Fruit fly (Drosophila melanogaster) whole organism, embryonic: ENCODE data around the gene halo.

Experiments
- Abd-B ChIP-seq: fragments of 200-800 bp; sonication (Bioruptor generic); optimal IDR thresholded peaks from 2 replicates; lab custom pipeline; 2018; ENCODE audit warnings: missing biosample characterization, mild to moderate bottlenecking, missing genetic modification characterization, moderate library complexity
- Ada2b ChIP-seq: fragments of 200-800 bp; sonication (Bioruptor generic); IDR thresholded peaks from 2 replicates; pipeline ENCODE4 v1.3.6; 2022; ENCODE audit warnings: missing biosample characterization, missing genetic modification characterization
- Adf1 ChIP-seq: fragments of 200-800 bp; sonication (Bioruptor generic); IDR thresholded peaks from 2 replicates; pipeline ENCODE4 v1.3.6; 2022; ENCODE audit warnings: missing biosample characterization, missing genetic modification characterization
- Asciz ChIP-seq: fragments of 200-800 bp; sonication (Bioruptor generic); optimal IDR thresholded peaks from 2 replicates; lab custom pipeline; 2017; ENCODE audit warnings: missing biosample characterization, mild to moderate bottlenecking, missing genetic modification characterization, missing genetic modification reagents
- Awh ChIP-seq: fragments of 200-800 bp; sonication (Bioruptor generic); IDR thresholded peaks from 2 replicates; pipeline ENCODE4, ENCODE4 v1.3.6; 2022; ENCODE audit warnings: missing biosample characterization, missing genetic modification characterization
- CG10209 ChIP-seq: fragments of 200-800 bp; sonication (Bioruptor generic); optimal IDR thresholded peaks from 3 replicates; lab custom pipeline; 2017; ENCODE audit warnings: missing biosample characterization, mild to moderate bottlenecking, missing genetic modification characterization, missing genetic modification reagents
- CG10543 ChIP-seq: fragments of 200-800 bp; sonication (Bioruptor generic); optimal IDR thresholded peaks from 3 replicates; lab custom pipeline; 2017; ENCODE audit warnings: missing biosample characterization, mild to moderate bottlenecking, missing genetic modification characterization, moderate library complexity
- CG13894 ChIP-seq: fragments of 200-800 bp; sonication (Bioruptor generic); optimal IDR thresholded peaks from 3 replicates; lab custom pipeline; 2018; ENCODE audit warnings: missing biosample characterization, mild to moderate bottlenecking, missing genetic modification characterization, moderate library complexity
- CG15479 ChIP-seq: fragments of 200-800 bp; sonication (Bioruptor generic); optimal IDR thresholded peaks from 3 replicates; lab custom pipeline; 2019; ENCODE audit warnings: missing biosample characterization, mild to moderate bottlenecking, missing genetic modification characterization, moderate library complexity
- CG16813 ChIP-seq: fragments of 200-800 bp; sonication (Bioruptor generic); IDR thresholded peaks from 3 replicates; pipeline ENCODE4 v1.3.6; 2022; ENCODE audit warnings: missing biosample characterization, missing genetic modification characterization; ENCODE audit not compliant: partially characterized antibody
- CG17361 ChIP-seq: fragments of 200-800 bp; sonication (Bioruptor generic); IDR thresholded peaks from 3 replicates; pipeline ENCODE4 v1.3.6; 2022; ENCODE audit warnings: missing biosample characterization, missing genetic modification characterization
- CG18262 ChIP-seq: fragments of 200-800 bp; optimal IDR thresholded peaks from 3 replicates; lab custom pipeline; 2019; ENCODE audit warnings: missing biosample characterization, mild to moderate bottlenecking, missing genetic modification characterization, moderate library complexity
- CG3065 ChIP-seq: fragments of 200-800 bp; sonication (Bioruptor generic); optimal IDR thresholded peaks from 2 replicates; lab custom pipeline; 2016; ENCODE audit warnings: missing biosample characterization, missing genetic modification characterization
- CG31441 ChIP-seq: fragments of 200-800 bp; sonication (Bioruptor generic); IDR thresholded peaks from 2 replicates; pipeline ENCODE4 v1.3.6; 2022; ENCODE audit warnings: missing biosample characterization, missing genetic modification characterization
- CG32532 ChIP-seq: fragments of 200-800 bp; sonication (Bioruptor generic); IDR thresholded peaks from 2 replicates; pipeline ENCODE4 v1.3.6; 2022; ENCODE audit warnings: missing biosample characterization, missing genetic modification characterization
- CG3995 ChIP-seq: fragments of 200-800 bp; sonication (Bioruptor generic); optimal IDR thresholded peaks from 3 replicates; lab custom pipeline; 2016; ENCODE audit warnings: missing biosample characterization, missing genetic modification characterization
- CG4707 ChIP-seq: fragments of 200-800 bp; sonication (Bioruptor generic); optimal IDR thresholded peaks from 2 replicates; lab custom pipeline; 2018; ENCODE audit warnings: missing biosample characterization, mild to moderate bottlenecking, missing genetic modification characterization, moderate library complexity
- CG4854 ChIP-seq: fragments of 200-800 bp; sonication (Bioruptor generic); optimal IDR thresholded peaks from 2 replicates; lab custom pipeline; 2016; ENCODE audit warnings: missing biosample characterization, missing genetic modification characterization, inconsistent platforms
- CG6854 ChIP-seq: fragments of 200-800 bp; sonication (Bioruptor generic); optimal IDR thresholded peaks from 3 replicates; lab custom pipeline; 2017; ENCODE audit warnings: missing biosample characterization, mild to moderate bottlenecking, missing genetic modification characterization
- CG7839 ChIP-seq: fragments of 200-800 bp; sonication (Bioruptor generic); optimal IDR thresholded peaks from 3 replicates; lab custom pipeline; 2018; ENCODE audit warnings: missing biosample characterization, mild to moderate bottlenecking, missing genetic modification characterization, moderate library complexity
- CG9817 ChIP-seq: fragments of 200-800 bp; sonication (Bioruptor generic); optimal IDR thresholded peaks from 2 replicates; lab custom pipeline; 2018; ENCODE audit warnings: missing biosample characterization, mild to moderate bottlenecking, missing genetic modification characterization, moderate library complexity
- Chrac-16 ChIP-seq: fragments of 200-800 bp; sonication (Bioruptor generic); optimal IDR thresholded peaks from 3 replicates; lab custom pipeline; 2016; ENCODE audit warnings: missing biosample characterization, missing genetic modification characterization
- D ChIP-seq, 2 experiments: fragments of 200-800 bp in 1 of 2; fragments of >200 bp in 1 of 2; sonication (Bioruptor generic) in 1 of 2; optimal IDR thresholded peaks; 2 replicates in 1 of 2; 3 replicates in 1 of 2; lab custom pipeline; 2017; ENCODE audit warnings: mild to moderate bottlenecking in 1 of 2, missing biosample characterization in 1 of 2, missing genetic modification characterization in 1 of 2, missing genetic modification reagents in 1 of 2
- Drgx ChIP-seq: fragments of 200-800 bp; sonication (Bioruptor generic); IDR thresholded peaks from 2 replicates; pipeline ENCODE4 v1.3.6; 2022; ENCODE audit warnings: missing biosample characterization, missing genetic modification characterization
- E2f2 ChIP-seq: fragments of 200-800 bp; sonication (Bioruptor generic); IDR thresholded peaks from 2 replicates; pipeline ENCODE4 v1.3.6; 2022; ENCODE audit warnings: missing biosample characterization, missing genetic modification characterization
- Ets65A ChIP-seq: fragments of 200-800 bp; sonication (Bioruptor generic); peaks from one replicate; lab custom pipeline; 2016; ENCODE audit warnings: missing biosample characterization, missing genetic modification characterization
- HLH54F ChIP-seq: fragments of 200-800 bp; sonication (Bioruptor generic); optimal IDR thresholded peaks from 3 replicates; lab custom pipeline; 2016; ENCODE audit warnings: missing biosample characterization, missing genetic modification characterization
- HmgD ChIP-seq: fragments of 200-800 bp; sonication (Bioruptor generic); optimal IDR thresholded peaks from 3 replicates; lab custom pipeline; 2016; ENCODE audit warnings: missing biosample characterization, missing genetic modification characterization
- Oli ChIP-seq: fragments of 200-800 bp; sonication (Bioruptor generic); optimal IDR thresholded peaks from 2 replicates; lab custom pipeline; 2018; ENCODE audit warnings: missing biosample characterization, mild to moderate bottlenecking, missing genetic modification characterization, moderate library complexity
- Rfx ChIP-seq: fragments of 200-800 bp; sonication (Bioruptor generic); IDR thresholded peaks from 2 replicates; pipeline ENCODE4 v1.3.6; 2022; ENCODE audit warnings: missing biosample characterization, missing genetic modification characterization
- Sox102F ChIP-seq: fragments of 200-800 bp; sonication (Bioruptor generic); optimal IDR thresholded peaks from 2 replicates; lab custom pipeline; 2018; ENCODE audit warnings: missing biosample characterization, mild to moderate bottlenecking, missing genetic modification characterization, moderate library complexity
- Xrp1 ChIP-seq: fragments of 200-800 bp; sonication (Bioruptor generic); IDR thresholded peaks from 2 replicates; pipeline ENCODE4 v1.3.6; 2022; ENCODE audit warnings: missing biosample characterization, missing genetic modification characterization
- cad ChIP-seq: fragments of >200 bp; optimal IDR thresholded peaks from 2 replicates; lab custom pipeline; 2017; ENCODE audit warnings: missing biosample characterization, missing genetic modification characterization
- crc ChIP-seq: fragments of 200-800 bp; sonication (Bioruptor generic); optimal IDR thresholded peaks from 2 replicates; lab custom pipeline; 2016; ENCODE audit warnings: missing biosample characterization, missing genetic modification characterization
- emc ChIP-seq: fragments of 200-800 bp; sonication (Bioruptor generic); optimal IDR thresholded peaks from 2 replicates; lab custom pipeline; 2016; ENCODE audit warnings: missing biosample characterization, missing genetic modification characterization
- gsb-n ChIP-seq: fragments of 200-800 bp; sonication (Bioruptor generic); optimal IDR thresholded peaks from 3 replicates; lab custom pipeline; 2018; ENCODE audit warnings: missing biosample characterization, mild to moderate bottlenecking, missing genetic modification characterization
- kah ChIP-seq: fragments of 200-800 bp; sonication (Bioruptor generic); optimal IDR thresholded peaks from 2 replicates; lab custom pipeline; 2018; ENCODE audit warnings: missing biosample characterization, mild to moderate bottlenecking, missing genetic modification characterization
- nerfin-1 ChIP-seq: fragments of 200-800 bp; sonication (Bioruptor generic); optimal IDR thresholded peaks from 3 replicates; lab custom pipeline; 2019; ENCODE audit warnings: missing biosample characterization, mild to moderate bottlenecking, missing genetic modification characterization, moderate library complexity
- onecut ChIP-seq: fragments of 200-800 bp; sonication (Bioruptor generic); IDR thresholded peaks from 2 replicates; pipeline ENCODE4 v1.3.6; 2022; ENCODE audit warnings: missing biosample characterization, missing genetic modification characterization
- otp ChIP-seq: fragments of 200-800 bp; sonication (Bioruptor generic); IDR thresholded peaks from 3 replicates; pipeline ENCODE4, ENCODE4 v1.3.6; 2022; ENCODE audit warnings: missing biosample characterization, missing genetic modification characterization
- pfk ChIP-seq: fragments of 200-800 bp; sonication (Bioruptor generic); optimal IDR thresholded peaks from 2 replicates; lab custom pipeline; 2018; ENCODE audit warnings: missing biosample characterization, mild to moderate bottlenecking, missing genetic modification characterization, moderate library complexity
- prd ChIP-seq, 3 experiments: fragments of >200 bp in 2 of 3; fragments of 200-800 bp in 1 of 3; sonication (Bioruptor generic) in 1 of 3; optimal IDR thresholded peaks in 2 of 3; IDR thresholded peaks in 1 of 3; 2 replicates in 2 of 3; 3 replicates in 1 of 3; pipeline versions ENCODE4 v1.3.6 to Lab custom; 2017 to 2022; ENCODE audit warnings: missing biosample characterization in 1 of 3, missing genetic modification characterization in 1 of 3
- pros ChIP-seq: fragments of 200-800 bp; sonication (Bioruptor generic); optimal IDR thresholded peaks from 3 replicates; lab custom pipeline; 2019; ENCODE audit warnings: missing biosample characterization, mild to moderate bottlenecking, missing genetic modification characterization, moderate library complexity
- psq ChIP-seq: fragments of 200-800 bp; sonication (Bioruptor generic); optimal IDR thresholded peaks from 2 replicates; lab custom pipeline; 2017; ENCODE audit warnings: missing biosample characterization, missing genetic modification characterization
- ranshi ChIP-seq: fragments of 200-800 bp; sonication (Bioruptor generic); IDR thresholded peaks from 2 replicates; pipeline ENCODE4 v1.3.6; 2022; ENCODE audit warnings: missing biosample characterization, missing genetic modification characterization
- repo ChIP-seq: fragments of 200-800 bp; sonication (Bioruptor generic); optimal IDR thresholded peaks from 2 replicates; lab custom pipeline; 2016; ENCODE audit warnings: missing biosample characterization, missing genetic modification characterization
- row ChIP-seq: fragments of 200-800 bp; sonication (Bioruptor generic); IDR thresholded peaks from 3 replicates; pipeline ENCODE4 v1.3.6; 2022; ENCODE audit warnings: missing biosample characterization, missing genetic modification characterization
- scrt ChIP-seq: fragments of 200-800 bp; sonication (Bioruptor generic); optimal IDR thresholded peaks from 2 replicates; lab custom pipeline; 2018; ENCODE audit warnings: missing biosample characterization, mild to moderate bottlenecking, missing genetic modification characterization, moderate library complexity
- sens ChIP-seq: fragments of 200-800 bp; sonication (Bioruptor generic); peaks from one replicate; lab custom pipeline; 2016; ENCODE audit warnings: missing biosample characterization, missing genetic modification characterization
- sim ChIP-seq: fragments of 200-800 bp; sonication (Bioruptor generic); IDR thresholded peaks from 2 replicates; pipeline ENCODE4 v1.3.6; 2022; ENCODE audit warnings: missing biosample characterization, missing genetic modification characterization
- yki ChIP-seq: fragments of >200 bp; optimal IDR thresholded peaks from 3 replicates; lab custom pipeline; 2018

halo gene

DNA sequence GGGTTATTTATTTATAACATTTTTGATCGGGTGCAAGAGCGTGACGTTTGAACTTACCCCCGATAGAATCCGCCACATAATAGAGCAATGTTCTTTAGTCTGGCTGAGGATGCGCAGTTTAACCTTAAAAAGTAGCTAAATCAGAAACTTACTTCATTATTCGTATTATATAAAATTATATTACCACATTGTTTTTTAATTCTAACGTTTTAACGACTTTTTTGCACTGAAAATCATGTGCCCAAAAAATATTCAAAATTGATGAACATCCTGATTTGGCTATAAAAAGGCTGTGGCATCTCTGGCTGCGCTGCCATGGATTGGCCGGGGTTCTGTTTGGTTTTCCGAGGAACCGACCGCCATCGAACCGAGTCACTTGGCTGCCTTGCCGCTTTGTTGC lies 47.9 kb downstream of the halo start (continued):
- TF ChIP-seq ranshi (GFP tag; lab: Robert Waterston, UW) (no peak), Adf1 (GFP tag; lab: Robert Waterston, UW) (no peak), CG16813 (GFP tag; lab: Robert Waterston, UW) (no peak), CG15479 (GFP tag; lab: Kevin White, UChicago) (no peak), onecut (GFP tag; lab: Robert Waterston, UW) (0 out of 2 replicates have a peak, but pooled peaks have one; percentile 5), Ada2b (GFP tag; lab: Robert Waterston, UW) (peak; percentile 5; the same call in 1 of the 2 replicates), scrt (no peak), sim (GFP tag; lab: Robert Waterston, UW) (no peak), row (GFP tag; lab: Robert Waterston, UW) (peak; percentile 70), Drgx (GFP tag; lab: Robert Waterston, UW) (no peak), CG3995 (GFP tag; lab: Kevin White, UChicago) (no peak), D (optimal IDR thresholded peaks at IDR 0.05; lab: Kevin White, UChicago) (no peak), D (GFP tag; optimal IDR thresholded peaks at IDR 0.05; lab: Kevin White, UChicago) (peak; percentile 22), Rfx (GFP tag; lab: Robert Waterston, UW) (no peak), CG13894 (tag; lab: Kevin White, UChicago) (no peak), CG4854 (GFP tag; lab: Kevin White, UChicago) (no peak), prd (optimal IDR thresholded peaks at IDR 0.05; lab: Kevin White, UChicago) (no peak), prd (GFP tag; IDR thresholded peaks at IDR 0.05; lab: Robert Waterston, UW) (peak; percentile 42; the same call in 2 of the 3 replicates), repo (GFP tag; lab: Kevin White, UChicago) (no peak), pfk (GFP tag; lab: Kevin White, UChicago) (no peak), Oli (tag; lab: Kevin White, UChicago) (peak; percentile 34), CG10543 (no peak), CG3065 (GFP tag; lab: Kevin White, UChicago) (no peak), otp (GFP tag; lab: Robert Waterston, UW) (no peak), emc (GFP tag; lab: Kevin White, UChicago) (no peak), yki (lab: Kevin White, UChicago) (no peak), pros (GFP tag; lab: Kevin White, UChicago) (peak; percentile 26), CG18262 (tag; lab: Kevin White, UChicago) (peak; percentile 54), CG4707 (GFP tag; lab: Kevin White, UChicago) (no peak), Abd-B (GFP tag; lab: Kevin White, UChicago) (no peak), CG17361 (0 out of 3 replicates have a peak, but pooled peaks have one; percentile 25), nerfin-1 (peak; percentile 35), psq (no peak), CG6854 (GFP tag; lab: Kevin White, UChicago) (no peak), HLH54F (GFP tag; lab: Kevin White, UChicago) (no peak), CG9817 (tag; lab: Kevin White, UChicago) (no peak), kah (no peak), sens (peak; percentile 58), CG32532 (no peak), Awh (GFP tag; lab: Robert Waterston, UW) (no peak), crc (GFP tag; lab: Kevin White, UChicago) (no peak), cad (GFP tag; lab: Kevin White, UChicago) (no peak), CG31441 (GFP tag; lab: Robert Waterston, UW) (peak; percentile 45; the same call in 1 of the 2 replicates), Chrac-16 (GFP tag; lab: Kevin White, UChicago) (peak; percentile 15), CG7839 (tag; lab: Kevin White, UChicago) (peak; percentile 10), gsb-n (peak; percentile 2), Asciz (GFP tag; lab: Kevin White, UChicago) (no peak), E2f2 (GFP tag; lab: Robert Waterston, UW) (0 out of 2 replicates have a peak, but pooled peaks have one; percentile 14), Xrp1 (GFP tag; lab: Robert Waterston, UW) (peak; percentile 62), Ets65A (GFP tag; lab: Kevin White, UChicago) (no peak), HmgD (GFP tag; lab: Kevin White, UChicago) (no peak), CG10209 (GFP tag; lab: Kevin White, UChicago) (peak; percentile 16), Sox102F (GFP tag; lab: Kevin White, UChicago) (no peak)
